Fruit fly (Drosophila melanogaster): Measurements from ENCODE around the gene Srx.
"Not testable (repeated sequence)": the region's sequence is repeated elsewhere in the genome, so short reads cannot be mapped to it uniquely, and the experiment has no call there.

dm6 chrX:17889247-17889646 is 32.5 kb downstream of the Srx start, which contains the start of gene Gss1:
- not testable (repeated sequence) for TF ChIP-seq CG8478, CTCF (optimal IDR thresholded peaks at IDR 0.05)
